Fruit fly (Drosophila melanogaster) whole organism, pupa: Measurements from ENCODE around the gene nes.

Source experiments
- CG10348 ChIP-seq: fragments of 200-800 bp; sonication (Bioruptor generic); IDR thresholded peaks from 2 replicates; pipeline ENCODE4 v1.3.6; 2022; ENCODE audit warnings: missing biosample characterization, missing genetic modification characterization
- CG12605 ChIP-seq: fragments of 200-800 bp; sonication (Bioruptor generic); IDR thresholded peaks from 2 replicates; pipeline ENCODE4 v1.3.6; 2022; ENCODE audit warnings: missing biosample characterization, missing genetic modification characterization
- CG13204 ChIP-seq: fragments of 200-800 bp; sonication (Bioruptor generic); optimal IDR thresholded peaks from 2 replicates; lab custom pipeline; 2018; ENCODE audit warnings: missing biosample characterization, mild to moderate bottlenecking, missing genetic modification characterization, moderate library complexity
- CG14655 ChIP-seq: fragments of 200-800 bp; sonication (Bioruptor generic); optimal IDR thresholded peaks from 3 replicates; lab custom pipeline; 2017; ENCODE audit warnings: mild to moderate bottlenecking, missing biosample characterization, missing genetic modification reagents, missing genetic modification characterization
- CG15710 ChIP-seq: fragments of 200-800 bp; sonication (Bioruptor generic); optimal IDR thresholded peaks from 2 replicates; lab custom pipeline; 2018; ENCODE audit warnings: missing biosample characterization, mild to moderate bottlenecking, missing genetic modification characterization, moderate library complexity
- CG32121 ChIP-seq: fragments of 200-800 bp; sonication (Bioruptor generic); IDR thresholded peaks from 2 replicates; pipeline ENCODE4 v1.3.6; 2022; ENCODE audit warnings: missing biosample characterization, missing genetic modification characterization
- CG34367 ChIP-seq: fragments of 200-800 bp; sonication (Bioruptor generic); optimal IDR thresholded peaks from 2 replicates; lab custom pipeline; 2018; ENCODE audit warnings: missing biosample characterization, mild to moderate bottlenecking, missing genetic modification characterization
- CG4496 ChIP-seq: fragments of 200-800 bp; sonication (Bioruptor generic); IDR thresholded peaks from 3 replicates; pipeline ENCODE4 v1.3.6; 2022; ENCODE audit warnings: missing biosample characterization, missing genetic modification characterization
- CG8159 ChIP-seq: fragments of 200-800 bp; sonication (Bioruptor generic); optimal IDR thresholded peaks from 3 replicates; lab custom pipeline; 2018; ENCODE audit warnings: missing biosample characterization, mild to moderate bottlenecking, missing genetic modification characterization, moderate library complexity
- CG8301 ChIP-seq: fragments of 200-800 bp; sonication (Bioruptor generic); optimal IDR thresholded peaks from 2 replicates; lab custom pipeline; 2018; ENCODE audit warnings: missing biosample characterization, mild to moderate bottlenecking, missing genetic modification characterization
- CG9948 ChIP-seq: fragments of 200-800 bp; sonication (Bioruptor generic); optimal IDR thresholded peaks from 2 replicates; lab custom pipeline; 2018; ENCODE audit warnings: missing biosample characterization, mild to moderate bottlenecking, missing genetic modification characterization, moderate library complexity
- D1 ChIP-seq: fragments of 200-800 bp; sonication (Bioruptor generic); optimal IDR thresholded peaks from 2 replicates; lab custom pipeline; 2018; ENCODE audit warnings: missing biosample characterization, mild to moderate bottlenecking, missing genetic modification characterization, moderate library complexity
- EcR ChIP-seq: fragments of 200-800 bp; sonication (Bioruptor generic); optimal IDR thresholded peaks from 3 replicates; lab custom pipeline; 2019; ENCODE audit warnings: missing biosample characterization, missing genetic modification characterization, mild to moderate bottlenecking, moderate library complexity, missing genetic modification reagents
- Ets98B ChIP-seq: fragments of 200-800 bp; sonication (Bioruptor generic); IDR thresholded peaks from 2 replicates; pipeline ENCODE4 v1.3.6; 2022; ENCODE audit warnings: missing biosample characterization, missing genetic modification characterization
- Pif1A ChIP-seq: fragments of 200-800 bp; sonication (Bioruptor generic); optimal IDR thresholded peaks from 3 replicates; lab custom pipeline; 2016; ENCODE audit warnings: missing biosample characterization, missing genetic modification characterization
- Pif1B ChIP-seq: fragments of 200-800 bp; sonication (Bioruptor generic); optimal IDR thresholded peaks from 3 replicates; lab custom pipeline; 2016; ENCODE audit warnings: missing biosample characterization, missing genetic modification characterization
- Snoo ChIP-seq: fragments of 200-800 bp; sonication (Bioruptor generic); optimal IDR thresholded peaks from 3 replicates; lab custom pipeline; 2017; ENCODE audit warnings: missing biosample characterization, mild to moderate bottlenecking, missing genetic modification characterization, inconsistent platforms
- fd96Ca ChIP-seq: fragments of 200-800 bp; sonication (Bioruptor generic); IDR thresholded peaks from 3 replicates; pipeline ENCODE4 v1.3.6; 2022; ENCODE audit warnings: missing biosample characterization, missing genetic modification characterization
- gl ChIP-seq: fragments of 200-800 bp; sonication (Bioruptor generic); optimal IDR thresholded peaks from 2 replicates; lab custom pipeline; 2018; ENCODE audit warnings: missing biosample characterization, mild to moderate bottlenecking, missing genetic modification characterization
- rn ChIP-seq: fragments of 200-800 bp; sonication (Bioruptor generic); IDR thresholded peaks from 2 replicates; pipeline ENCODE4 v1.3.6; 2022; ENCODE audit warnings: missing biosample characterization, missing genetic modification characterization

The nes gene

DNA sequence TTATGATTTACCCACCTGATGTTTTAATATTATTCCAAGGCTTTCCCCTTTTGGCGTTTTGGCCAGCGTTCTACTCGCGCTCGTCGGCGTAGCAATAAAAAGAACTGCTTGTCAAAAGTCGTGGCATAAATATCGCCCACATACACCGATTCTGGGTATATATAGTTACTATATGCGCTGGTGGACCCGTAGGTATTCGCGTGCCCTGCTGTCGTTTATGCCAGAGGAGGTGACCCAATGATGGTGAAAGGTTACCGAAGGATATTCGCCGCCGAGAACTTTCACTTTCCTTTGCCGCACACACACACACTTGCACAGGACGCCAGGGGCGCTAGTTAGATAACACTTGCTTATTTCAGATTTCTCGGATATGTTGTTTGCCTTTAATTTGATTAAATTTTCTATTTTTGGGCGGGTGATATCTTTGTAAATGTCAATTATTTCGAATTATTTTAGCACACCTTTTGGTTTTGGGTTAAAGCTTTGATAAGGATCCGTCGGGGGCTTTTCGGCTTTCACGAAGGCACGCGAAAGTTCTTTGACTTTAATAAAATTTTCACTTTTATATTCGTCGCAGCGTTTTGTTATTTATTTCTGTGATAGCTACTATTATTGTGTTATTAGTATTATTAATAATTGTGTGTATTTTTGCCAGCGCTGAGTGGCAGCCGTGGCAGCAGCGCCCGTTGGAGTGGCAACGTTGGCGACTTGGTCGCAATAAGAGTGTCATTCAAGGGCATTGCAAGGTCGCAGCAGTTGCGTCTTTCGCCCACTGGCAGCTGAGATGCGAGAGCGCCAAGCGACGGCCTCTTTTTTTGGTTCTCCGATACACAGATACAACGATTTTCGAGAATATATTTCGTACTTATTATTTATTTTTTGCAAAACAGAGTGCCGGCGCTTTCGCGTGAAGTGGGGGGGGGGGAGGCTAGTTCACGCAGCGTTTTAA lies 31.3 kb upstream of the nes start:
- no peak for TF ChIP-seq fd96Ca (GFP tag; lab: Robert Waterston, UW)
- TF ChIP-seq CG14655 (GFP tag; lab: Kevin White, UChicago): no peak

DNA sequence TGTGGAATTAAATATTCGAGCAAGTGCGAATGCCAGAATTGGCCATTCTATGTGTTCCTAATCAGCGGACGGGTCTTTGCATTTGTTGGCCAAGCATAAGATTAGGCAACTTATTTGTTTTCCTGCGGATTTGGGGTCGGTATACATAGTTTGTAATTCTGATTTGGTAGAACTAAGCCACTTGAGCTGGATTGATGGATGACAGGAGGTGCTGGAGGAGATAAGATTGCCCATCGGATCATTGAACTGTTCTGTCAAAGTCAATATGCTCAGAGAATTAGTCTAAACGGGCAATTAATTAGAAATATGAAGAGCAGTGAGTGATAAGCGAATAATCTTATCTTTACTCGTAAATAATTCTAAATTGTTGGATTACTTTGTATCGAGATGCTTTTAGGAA lies 28.9 kb upstream of the nes start:
- TF ChIP-seq fd96Ca (GFP tag; lab: Robert Waterston, UW) (no peak), CG8159 (tag; lab: Kevin White, UChicago) (no peak), Pif1B (GFP tag; lab: Kevin White, UChicago) (no peak)
- TF ChIP-seq, all 21 proteins: peak for 0

DNA sequence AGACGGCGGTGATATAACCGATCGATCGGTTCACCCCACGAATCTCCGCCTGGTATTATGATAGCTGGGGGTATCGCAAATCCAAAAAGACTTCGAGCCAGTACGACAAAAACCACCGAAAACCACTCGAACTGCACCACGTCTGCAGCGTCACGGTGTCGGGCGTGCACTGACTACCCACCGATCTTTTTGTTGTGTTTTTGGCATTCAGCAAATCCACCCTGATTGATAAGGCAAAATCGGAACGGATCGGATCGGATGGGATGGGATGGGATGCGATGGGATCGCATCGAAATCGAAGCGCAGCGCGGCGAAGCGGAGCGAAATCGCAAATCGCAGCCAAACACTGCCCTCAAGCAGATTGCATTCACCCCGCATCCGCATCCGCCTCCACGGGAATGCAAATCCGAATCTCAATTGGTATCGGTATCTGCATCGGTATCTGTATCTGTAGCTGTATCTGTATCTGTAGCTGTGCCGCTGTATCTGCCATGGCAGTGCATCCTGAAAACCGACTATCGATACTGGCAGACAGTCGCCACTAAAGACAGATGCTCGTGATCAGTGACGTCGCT lies 28.0 kb upstream of the nes start:
- TF ChIP-seq rn (GFP tag; lab: Robert Waterston, UW) (no peak), Ets98B (no peak), D1 (tag; lab: Kevin White, UChicago) (no peak), Snoo (tag; lab: Kevin White, UChicago) (no peak), Pif1A (no peak), CG4496 (GFP tag; lab: Robert Waterston, UW) (no peak), CG13204 (GFP tag; lab: Kevin White, UChicago) (no peak), CG15710 (no peak), gl (tag; lab: Kevin White, UChicago) (no peak), CG34367 (tag; lab: Kevin White, UChicago) (no peak), EcR (GFP tag; lab: Kevin White, UChicago) (no peak), CG8159 (tag; lab: Kevin White, UChicago) (no peak), CG10348 (GFP tag; lab: Robert Waterston, UW) (no peak), Pif1B (GFP tag; lab: Kevin White, UChicago) (no peak), fd96Ca (GFP tag; lab: Robert Waterston, UW) (no peak), CG32121 (GFP tag; lab: Robert Waterston, UW) (no peak), CG12605 (GFP tag; lab: Robert Waterston, UW) (no peak), CG8301 (no peak)

DNA sequence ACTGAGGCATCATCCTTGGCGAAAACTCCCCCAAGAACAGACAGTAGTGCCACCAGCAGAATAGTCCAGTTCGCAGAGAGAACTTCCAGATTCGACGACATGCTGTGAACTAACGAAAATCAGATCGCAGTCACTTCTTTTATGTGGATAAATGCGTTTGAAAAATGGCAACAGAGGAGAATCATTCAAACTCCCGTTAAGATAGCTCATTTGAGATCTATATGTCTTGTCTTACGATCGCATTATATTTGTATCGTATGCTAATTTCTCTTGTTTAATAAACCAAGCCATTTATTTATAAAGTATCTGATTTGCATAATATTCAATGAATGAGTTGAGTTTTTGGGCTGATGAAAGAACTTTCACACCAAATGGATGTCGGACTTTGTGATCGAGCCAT lies 20.2 kb upstream of the nes start, which contains the start of gene CG14089:
Gene CG14089, minus strand, starts transcription at position 101 of the 400 bp plus-strand sequence.
- no peak for TF ChIP-seq CG13204 (GFP tag; lab: Kevin White, UChicago)
- no peak for TF ChIP-seq Pif1A

DNA sequence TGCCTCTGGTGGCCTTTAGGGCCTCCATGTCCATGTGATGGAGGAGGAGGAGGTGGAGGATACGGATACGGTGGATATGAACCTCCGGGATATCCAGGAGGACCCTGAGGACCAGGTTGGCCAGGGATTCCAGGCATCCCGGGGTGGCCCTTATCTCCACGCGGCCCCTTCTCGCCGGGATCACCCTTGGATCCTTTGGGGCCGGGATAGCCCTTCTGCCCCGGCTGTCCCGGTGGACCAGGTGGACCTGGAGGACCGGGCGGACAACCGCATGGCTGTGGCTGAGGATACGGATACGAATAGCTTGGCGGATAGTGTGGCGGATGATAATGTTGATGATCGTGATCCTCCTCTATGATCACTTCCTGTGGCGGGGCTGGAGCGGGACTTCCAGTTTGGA lies 19.8 kb upstream of the nes start:
- TF ChIP-seq CG32121 (GFP tag; lab: Robert Waterston, UW) (no peak), gl (tag; lab: Kevin White, UChicago) (no peak), Pif1B (GFP tag; lab: Kevin White, UChicago) (no peak), CG9948 (tag; lab: Kevin White, UChicago) (no peak), rn (GFP tag; lab: Robert Waterston, UW) (no peak), EcR (GFP tag; lab: Kevin White, UChicago) (no peak)

DNA sequence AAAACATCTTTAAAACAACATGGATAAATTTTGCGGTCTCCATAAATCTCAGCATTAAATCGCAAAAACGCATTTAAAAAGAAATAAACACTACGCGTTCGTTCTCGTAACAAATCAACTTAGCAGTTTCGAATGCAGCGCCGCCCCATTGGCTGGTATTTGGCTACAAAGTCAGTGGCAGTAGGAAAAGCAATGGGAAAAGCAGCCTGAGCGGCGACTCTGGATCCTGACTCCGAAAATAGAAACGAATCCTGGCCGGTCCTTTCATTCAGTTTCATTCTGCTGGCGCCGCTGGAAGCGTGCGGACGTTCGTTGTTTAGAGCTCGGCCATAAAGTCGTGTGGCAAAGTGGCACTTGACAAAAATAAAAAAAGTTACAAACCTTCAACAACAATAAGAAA lies 15.0 kb upstream of the nes start, which contains the start of gene CG14086:
Gene CG14086, plus strand, starts transcription at position 301 of the 400 bp plus-strand sequence.
- TF ChIP-seq CG14655 (GFP tag; lab: Kevin White, UChicago) (no peak), CG13204 (GFP tag; lab: Kevin White, UChicago) (no peak), EcR (GFP tag; lab: Kevin White, UChicago) (no peak), CG8159 (tag; lab: Kevin White, UChicago) (no peak), Snoo (tag; lab: Kevin White, UChicago) (no peak), CG12605 (GFP tag; lab: Robert Waterston, UW) (no peak), Ets98B (no peak), Pif1A (no peak), fd96Ca (GFP tag; lab: Robert Waterston, UW) (no peak), CG32121 (GFP tag; lab: Robert Waterston, UW) (no peak), CG15710 (no peak)

DNA sequence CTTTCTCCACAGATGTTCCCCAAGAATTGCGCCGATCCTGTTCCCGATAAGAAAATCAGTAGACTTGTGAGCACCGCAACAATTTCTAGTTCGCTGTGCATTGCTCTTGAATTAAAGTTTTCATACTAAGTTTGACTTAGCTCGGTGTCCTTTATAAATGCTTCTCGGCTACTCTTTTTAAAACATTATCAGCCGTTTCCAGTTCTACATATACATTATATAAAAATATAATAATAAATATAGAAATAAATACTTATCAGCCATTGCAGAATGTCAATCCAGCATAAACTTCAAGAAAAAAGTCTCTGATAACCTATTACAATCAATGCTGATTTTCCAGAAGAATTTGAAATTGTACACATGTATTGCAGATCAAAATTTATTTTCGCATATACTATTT lies 10.1 kb upstream of the nes start, which contains the start of gene CG14088:
Gene CG14088, minus strand, starts transcription at position 101 of the 400 bp plus-strand sequence.
- TF ChIP-seq Ets98B (no peak), Pif1B (GFP tag; lab: Kevin White, UChicago) (no peak), rn (GFP tag; lab: Robert Waterston, UW) (no peak), CG14655 (GFP tag; lab: Kevin White, UChicago) (no peak), CG8301 (no peak), CG13204 (GFP tag; lab: Kevin White, UChicago) (no peak), CG32121 (GFP tag; lab: Robert Waterston, UW) (no peak), D1 (tag; lab: Kevin White, UChicago) (no peak)
